Worm (Caenorhabditis elegans): ENCODE data around the gene cblc-1.

ce11 chrII:4941541-4942206 is 724 bp upstream of the cblc-1 start, which contains the start of gene ZK546.19:
- no peak for TF ChIP-seq med-1 (GFP tag; optimal IDR thresholded peaks at IDR 0.05; ENCODE audit: insufficient read depth)
- no peak for TF ChIP-seq ztf-23 (GFP tag; IDR thresholded peaks at IDR 0.05)
- TF ChIP-seq T22C8.4 (GFP tag; IDR thresholded peaks at IDR 0.05): no peak
- no peak for TF ChIP-seq klf-2 (GFP tag; conservative IDR thresholded peaks at IDR 0.05)
